Fruit fly (Drosophila melanogaster) whole organism, embryonic: Measurements from ENCODE around the gene Nulp1.

Experiments
- Asciz ChIP-seq: fragments of 200-800 bp; sonication (Bioruptor generic); optimal IDR thresholded peaks from 2 replicates; lab custom pipeline; 2017; ENCODE audit warnings: missing biosample characterization, mild to moderate bottlenecking, missing genetic modification characterization, missing genetic modification reagents
- BtbVII ChIP-seq: fragments of 200-800 bp; sonication (Bioruptor generic); optimal IDR thresholded peaks from 3 replicates; lab custom pipeline; 2017; ENCODE audit warnings: missing biosample characterization, mild to moderate bottlenecking, missing genetic modification characterization
- CG10959 ChIP-seq: fragments of 200-800 bp; sonication (Bioruptor generic); IDR thresholded peaks from 2 replicates; pipeline ENCODE4 v1.3.6; 2022; ENCODE audit warnings: missing biosample characterization, missing genetic modification characterization
- CG12659 ChIP-seq: fragments of 200-800 bp; sonication (Bioruptor generic); optimal IDR thresholded peaks from 3 replicates; lab custom pipeline; 2017; ENCODE audit warnings: mild to moderate bottlenecking, missing biosample characterization, missing genetic modification reagents, missing genetic modification characterization
- CG15073 ChIP-seq: fragments of 200-800 bp; sonication (Bioruptor generic); optimal IDR thresholded peaks from 2 replicates; lab custom pipeline; 2016; ENCODE audit warnings: missing biosample characterization, missing genetic modification characterization
- CG15479 ChIP-seq: fragments of 200-800 bp; sonication (Bioruptor generic); optimal IDR thresholded peaks from 3 replicates; lab custom pipeline; 2019; ENCODE audit warnings: missing biosample characterization, mild to moderate bottlenecking, missing genetic modification characterization, moderate library complexity
- CG15696 ChIP-seq: fragments of 200-800 bp; sonication (Bioruptor generic); optimal IDR thresholded peaks from 2 replicates; lab custom pipeline; 2019; ENCODE audit warnings: missing biosample characterization, mild to moderate bottlenecking, missing genetic modification characterization, moderate library complexity
- CG16779 ChIP-seq: fragments of 200-800 bp; sonication (Bioruptor generic); IDR thresholded peaks from 2 replicates; pipeline ENCODE4 v1.3.6; 2022; ENCODE audit warnings: missing biosample characterization, missing genetic modification characterization
- CG16813 ChIP-seq: fragments of 200-800 bp; sonication (Bioruptor generic); IDR thresholded peaks from 3 replicates; pipeline ENCODE4 v1.3.6; 2022; ENCODE audit warnings: missing biosample characterization, missing genetic modification characterization; ENCODE audit not compliant: partially characterized antibody
- CG16863 ChIP-seq: fragments of 200-800 bp; sonication (Bioruptor generic); optimal IDR thresholded peaks from 3 replicates; lab custom pipeline; 2016; ENCODE audit warnings: missing biosample characterization, missing genetic modification characterization
- CG17328 ChIP-seq: fragments of 200-800 bp; sonication (Bioruptor generic); IDR thresholded peaks from 2 replicates; pipeline ENCODE4 v1.3.6; 2022; ENCODE audit warnings: missing biosample characterization, missing genetic modification characterization
- CG17361 ChIP-seq: fragments of 200-800 bp; sonication (Bioruptor generic); IDR thresholded peaks from 3 replicates; pipeline ENCODE4 v1.3.6; 2022; ENCODE audit warnings: missing biosample characterization, missing genetic modification characterization
- CG17829 ChIP-seq: fragments of 200-800 bp; optimal IDR thresholded peaks from 2 replicates; lab custom pipeline; 2019; ENCODE audit warnings: missing biosample characterization, mild to moderate bottlenecking, missing genetic modification characterization, moderate library complexity
- CG18599 ChIP-seq: fragments of 200-800 bp; sonication (Bioruptor generic); optimal IDR thresholded peaks from 3 replicates; lab custom pipeline; 2017; ENCODE audit warnings: missing biosample characterization, missing genetic modification characterization, mild to moderate bottlenecking, moderate library complexity, missing genetic modification reagents
- CG2202 ChIP-seq: fragments of 200-800 bp; sonication (Bioruptor generic); optimal IDR thresholded peaks from 2 replicates; lab custom pipeline; 2018; ENCODE audit warnings: missing biosample characterization, mild to moderate bottlenecking, missing genetic modification characterization
- CG32772 ChIP-seq: fragments of 200-800 bp; sonication (Bioruptor generic); IDR thresholded peaks from 2 replicates; pipeline ENCODE4 v1.3.6; 2022; ENCODE audit warnings: missing biosample characterization, missing genetic modification characterization
- CG3281 ChIP-seq: fragments of 200-800 bp; sonication (Bioruptor generic); optimal IDR thresholded peaks from 3 replicates; lab custom pipeline; 2017; ENCODE audit warnings: missing biosample characterization, mild to moderate bottlenecking, missing genetic modification characterization
- CG33213 ChIP-seq: fragments of 200-800 bp; sonication (Bioruptor generic); optimal IDR thresholded peaks from 3 replicates; lab custom pipeline; 2016; ENCODE audit warnings: missing biosample characterization, missing genetic modification characterization
- CG4328 ChIP-seq: fragments of 200-800 bp; sonication (Bioruptor generic); optimal IDR thresholded peaks from 3 replicates; lab custom pipeline; 2017; ENCODE audit warnings: missing biosample characterization, missing genetic modification reagents, missing genetic modification characterization
- CG5953 ChIP-seq: fragments of 200-800 bp; sonication (Bioruptor generic); IDR thresholded peaks from 2 replicates; pipeline ENCODE4 v1.3.6; 2022; ENCODE audit warnings: missing biosample characterization, missing genetic modification characterization
- CG7839 ChIP-seq: fragments of 200-800 bp; sonication (Bioruptor generic); optimal IDR thresholded peaks from 3 replicates; lab custom pipeline; 2018; ENCODE audit warnings: missing biosample characterization, mild to moderate bottlenecking, missing genetic modification characterization, moderate library complexity
- CG8290 ChIP-seq, 3 experiments: fragments of 200-800 bp; sonication (Bioruptor generic); optimal IDR thresholded peaks; 2 replicates each; lab custom pipeline; 2016 to 2019; ENCODE audit warnings: missing biosample characterization in 3 of 3, missing genetic modification characterization in 3 of 3, mild to moderate bottlenecking in 2 of 3, moderate library complexity in 1 of 3
- CG9437 ChIP-seq: fragments of 200-800 bp; sonication (Bioruptor generic); optimal IDR thresholded peaks from 2 replicates; lab custom pipeline; 2018; ENCODE audit warnings: missing biosample characterization, mild to moderate bottlenecking, missing genetic modification characterization
- Dbx ChIP-seq: fragments of 200-800 bp; sonication (Bioruptor generic); IDR thresholded peaks from 3 replicates; pipeline ENCODE4 v1.3.6; 2022; ENCODE audit warnings: missing biosample characterization, missing genetic modification characterization
- Dek ChIP-seq: fragments of 200-800 bp; sonication (Bioruptor generic); optimal IDR thresholded peaks from 3 replicates; lab custom pipeline; 2019; ENCODE audit warnings: missing biosample characterization, mild to moderate bottlenecking, missing genetic modification characterization, moderate library complexity
- E2f2 ChIP-seq: fragments of 200-800 bp; sonication (Bioruptor generic); IDR thresholded peaks from 2 replicates; pipeline ENCODE4 v1.3.6; 2022; ENCODE audit warnings: missing biosample characterization, missing genetic modification characterization
- ERR ChIP-seq: fragments of 200-800 bp; sonication (Bioruptor generic); optimal IDR thresholded peaks from 2 replicates; lab custom pipeline; 2016; ENCODE audit warnings: missing biosample characterization, missing genetic modification characterization
- Ets97D ChIP-seq: fragments of 200-800 bp; sonication (Bioruptor generic); optimal IDR thresholded peaks from 3 replicates; lab custom pipeline; 2016; ENCODE audit warnings: missing biosample characterization, missing genetic modification characterization
- Fer3 ChIP-seq: fragments of 200-800 bp; sonication (Bioruptor generic); optimal IDR thresholded peaks from 2 replicates; lab custom pipeline; 2018; ENCODE audit warnings: missing biosample characterization, mild to moderate bottlenecking, missing genetic modification characterization, moderate library complexity
- H15 ChIP-seq: fragments of 200-800 bp; sonication (Bioruptor generic); IDR thresholded peaks from 3 replicates; pipeline ENCODE4 v1.3.6; 2022; ENCODE audit warnings: missing biosample characterization, missing genetic modification characterization
- H2.0 ChIP-seq: fragments of 200-800 bp; sonication (Bioruptor generic); IDR thresholded peaks from 2 replicates; pipeline ENCODE4 v1.3.6; 2022; ENCODE audit warnings: missing biosample characterization, missing genetic modification characterization
- HLH4C ChIP-seq: fragments of 200-800 bp; sonication (Bioruptor generic); IDR thresholded peaks from 3 replicates; pipeline ENCODE4 v1.3.6; 2022; ENCODE audit warnings: missing biosample characterization, missing genetic modification characterization; ENCODE audit not compliant: partially characterized antibody
- Hey ChIP-seq: fragments of 200-800 bp; sonication (Bioruptor generic); optimal IDR thresholded peaks from 3 replicates; lab custom pipeline; 2018; ENCODE audit warnings: missing biosample characterization, mild to moderate bottlenecking, missing genetic modification characterization
- Med ChIP-seq: fragments of 200-800 bp; sonication (Bioruptor generic); peaks from one replicate; lab custom pipeline; 2016; ENCODE audit warnings: missing biosample characterization, missing genetic modification characterization, mild to moderate bottlenecking, inconsistent platforms, moderate library complexity
- NK7.1 ChIP-seq: fragments of 200-800 bp; sonication (Bioruptor generic); optimal IDR thresholded peaks from 3 replicates; lab custom pipeline; 2016; ENCODE audit warnings: missing biosample characterization, missing genetic modification characterization
- Scr ChIP-seq: fragments of 200-800 bp; sonication (Bioruptor generic); IDR thresholded peaks from 2 replicates; pipeline ENCODE4 v1.3.6; 2022; ENCODE audit warnings: missing biosample characterization, missing genetic modification characterization; ENCODE audit not compliant: partially characterized antibody
- br ChIP-seq: fragments of >200 bp; optimal IDR thresholded peaks from 2 replicates; lab custom pipeline; 2017
- cwo ChIP-seq: fragments of 200-800 bp; sonication (Bioruptor generic); optimal IDR thresholded peaks from 3 replicates; lab custom pipeline; 2017; ENCODE audit warnings: missing biosample characterization, missing genetic modification characterization, mild to moderate bottlenecking, moderate library complexity, missing genetic modification reagents
- dpn ChIP-seq, 2 experiments: fragments of 200-800 bp; sonication (Bioruptor generic); optimal IDR thresholded peaks; 3 replicates each; lab custom pipeline; 2016; ENCODE audit warnings: missing biosample characterization in 2 of 2, missing genetic modification characterization in 2 of 2
- ewg ChIP-seq: fragments of 200-800 bp; sonication (Bioruptor generic); optimal IDR thresholded peaks from 3 replicates; lab custom pipeline; 2017; ENCODE audit warnings: mild to moderate bottlenecking, missing biosample characterization, missing genetic modification reagents, missing genetic modification characterization
- ind ChIP-seq: fragments of 200-800 bp; sonication (Bioruptor generic); optimal IDR thresholded peaks from 3 replicates; lab custom pipeline; 2016; ENCODE audit warnings: missing biosample characterization, missing genetic modification characterization
- lbe ChIP-seq: fragments of 200-800 bp; sonication (Bioruptor generic); optimal IDR thresholded peaks from 2 replicates; lab custom pipeline; 2016; ENCODE audit warnings: missing biosample characterization, mild to moderate bottlenecking, missing genetic modification characterization
- lov ChIP-seq, 2 experiments: fragments of 200-800 bp in 1 of 2; fragments of >200 bp in 1 of 2; sonication (Bioruptor generic) in 1 of 2; IDR thresholded peaks in 1 of 2; optimal IDR thresholded peaks in 1 of 2; 2 replicates in 1 of 2; 3 replicates in 1 of 2; pipeline versions ENCODE4 v1.3.6 to Lab custom; 2017 to 2022; ENCODE audit warnings: missing biosample characterization in 1 of 2, missing genetic modification characterization in 1 of 2
- pros ChIP-seq: fragments of 200-800 bp; sonication (Bioruptor generic); optimal IDR thresholded peaks from 3 replicates; lab custom pipeline; 2019; ENCODE audit warnings: missing biosample characterization, mild to moderate bottlenecking, missing genetic modification characterization, moderate library complexity
- sr ChIP-seq: fragments of 200-800 bp; sonication (Bioruptor generic); IDR thresholded peaks from 3 replicates; pipeline ENCODE4 v1.3.6; 2022; ENCODE audit warnings: missing biosample characterization, missing genetic modification characterization
- sug ChIP-seq: fragments of 200-800 bp; optimal IDR thresholded peaks from 2 replicates; lab custom pipeline; 2019; ENCODE audit warnings: missing biosample characterization, mild to moderate bottlenecking, missing genetic modification characterization, moderate library complexity

Nulp1 gene

dm6 chr3L:8063214-8064156 is 46.7 kb upstream of the Nulp1 start, which contains the start of gene Sarm (continued):
- TF ChIP-seq Dek (tag; lab: Kevin White, UChicago) (peak; percentile 56), br (lab: Kevin White, UChicago) (no peak), BtbVII (GFP tag; lab: Kevin White, UChicago) (peak; percentile 76), lov (optimal IDR thresholded peaks at IDR 0.05; lab: Kevin White, UChicago) (no peak), lov (GFP tag; IDR thresholded peaks at IDR 0.05; lab: Robert Waterston, UW) (0 out of 3 replicates have a peak, but pooled peaks have one; percentile 41), CG15479 (GFP tag; lab: Kevin White, UChicago) (no peak), CG2202 (tag; lab: Kevin White, UChicago) (no peak), H15 (GFP tag; lab: Robert Waterston, UW) (0 out of 3 replicates have a peak, but pooled peaks have one; percentile 15), CG10959 (GFP tag; lab: Robert Waterston, UW) (no peak), CG15073 (no peak), cwo (GFP tag; lab: Kevin White, UChicago) (peak; percentile 18), CG4328 (GFP tag; lab: Kevin White, UChicago) (peak; percentile 37), CG18599 (peak; percentile 20), ewg (GFP tag; lab: Kevin White, UChicago) (peak; percentile 28), CG7839 (tag; lab: Kevin White, UChicago) (peak; percentile 43), CG17829 (tag; lab: Kevin White, UChicago) (peak; percentile 5), E2f2 (GFP tag; lab: Robert Waterston, UW) (peak; percentile 33; the same call in 1 of the 2 replicates), CG16813 (GFP tag; lab: Robert Waterston, UW) (no peak), Ets97D (GFP tag; lab: Kevin White, UChicago) (no peak), CG17361 (GFP tag; lab: Robert Waterston, UW) (peak; percentile 83), pros (GFP tag; lab: Kevin White, UChicago) (no peak), ERR (GFP tag; lab: Kevin White, UChicago) (no peak), ind (GFP tag; lab: Kevin White, UChicago) (peak; percentile 40), Med (GFP tag; lab: Kevin White, UChicago) (peak; percentile 79), CG16779 (no peak), NK7.1 (GFP tag; lab: Kevin White, UChicago) (no peak), CG16863 (peak; percentile 12), sug (tag; lab: Kevin White, UChicago) (peak; percentile 58), CG33213 (GFP tag; lab: Kevin White, UChicago) (no peak), CG8290 (GFP tag; optimal IDR thresholded peaks at IDR 0.05; lab: Kevin White, UChicago) (peak; percentile 17), CG8290 (tag; optimal IDR thresholded peaks at IDR 0.05; lab: Kevin White, UChicago) (peak in 1 of 2 experiments; percentile 62), lbe (peak; percentile 41), Dbx (GFP tag; lab: Robert Waterston, UW) (0 out of 3 replicates have a peak, but pooled peaks have one; percentile 39), CG5953 (GFP tag; lab: Robert Waterston, UW) (no peak), CG12659 (peak; percentile 41), H2.0 (GFP tag; lab: Robert Waterston, UW) (no peak; the same call in 1 of the 2 replicates), Asciz (peak; percentile 26), CG17328 (GFP tag; lab: Robert Waterston, UW) (0 out of 2 replicates have a peak, but pooled peaks have one; percentile 18), Hey (tag; lab: Kevin White, UChicago) (no peak), HLH4C (GFP tag; lab: Robert Waterston, UW) (0 out of 3 replicates have a peak, but pooled peaks have one; percentile 39), CG32772 (GFP tag; lab: Robert Waterston, UW) (no peak), sr (peak; percentile 72), CG15696 (tag; lab: Kevin White, UChicago) (no peak), Scr (GFP tag; lab: Robert Waterston, UW) (no peak), dpn (GFP tag; optimal IDR thresholded peaks at IDR 0.05; lab: Kevin White, UChicago) (peak; percentile 20 to 40), CG3281 (GFP tag; lab: Kevin White, UChicago) (peak; percentile 61), Fer3 (peak; percentile 27), CG9437 (GFP tag; lab: Kevin White, UChicago) (peak; percentile 46)
